Worm (Caenorhabditis elegans) whole organism, L1 larva: Measurements from ENCODE around the gene bre-5.

Source experiments
- C16A3.4 ChIP-seq: fragments of 150-350 bp; optimal IDR thresholded peaks from 2 replicates; lab custom pipeline; 2014; ENCODE audit warnings: missing biosample characterization, missing genetic modification characterization
- C34B4.2 ChIP-seq: sonication (generic microtip); optimal IDR thresholded peaks from 2 replicates; lab custom pipeline; 2017; ENCODE audit warnings: mild to moderate bottlenecking, missing genetic modification characterization, missing compliant biosample characterization
- F16B12.6 ChIP-seq: fragments of 150-350 bp; optimal IDR thresholded peaks from 2 replicates; lab custom pipeline; 2014; ENCODE audit warnings: missing biosample characterization, missing genetic modification characterization
- Y116A8C.19 ChIP-seq: sonication (generic microtip); optimal IDR thresholded peaks from 2 replicates; lab custom pipeline; 2016; ENCODE audit warnings: missing compliant biosample characterization, missing genetic modification characterization, borderline replicate concordance
- aha-1 ChIP-seq: fragments of 150-350 bp; optimal IDR thresholded peaks from 2 replicates; lab custom pipeline; 2014; ENCODE audit warnings: missing biosample characterization, missing genetic modification characterization
- alr-1 ChIP-seq: fragments of 200-800 bp; sonication (Bioruptor generic); optimal IDR thresholded peaks from 2 replicates; lab custom pipeline; 2018; ENCODE audit warnings: borderline replicate concordance, mild to moderate bottlenecking, missing genetic modification characterization, missing compliant biosample characterization
- ama-1 ChIP-seq: fragments of 150-350 bp; optimal IDR thresholded peaks from 2 replicates; lab custom pipeline; 2014
- blmp-1 ChIP-seq: fragments of 150-350 bp; optimal IDR thresholded peaks from 2 replicates; lab custom pipeline; 2014; ENCODE audit warnings: missing biosample characterization, missing genetic modification characterization
- ces-1 ChIP-seq: fragments of 150-350 bp; optimal IDR thresholded peaks from 2 replicates; lab custom pipeline; 2014; ENCODE audit warnings: missing biosample characterization, missing genetic modification reagents, missing genetic modification characterization
- dpl-1 ChIP-seq, 3 experiments: fragments of 150-350 bp in 2 of 3; sonication (generic microtip) in 1 of 3; optimal IDR thresholded peaks; 2 replicates each; lab custom pipeline; 2014 to 2017; ENCODE audit warnings: missing biosample characterization in 3 of 3, missing genetic modification characterization in 3 of 3, missing genetic modification reagents in 3 of 3
- efl-1 ChIP-seq, 4 experiments: fragments of 150-350 bp; optimal IDR thresholded peaks in 3 of 4; peaks in 1 of 4; 1 replicate in 1 of 4; 2 replicates in 3 of 4; lab custom pipeline; 2014; ENCODE audit warnings: missing biosample characterization in 2 of 4, missing genetic modification characterization in 2 of 4, missing genetic modification reagents in 2 of 4
- efl-3 ChIP-seq: fragments of 200-800 bp; sonication (Bioruptor generic); optimal IDR thresholded peaks from 2 replicates; lab custom pipeline; 2018; ENCODE audit warnings: mild to moderate bottlenecking, missing genetic modification characterization, missing compliant biosample characterization
- elt-2 ChIP-seq: sonication (generic microtip); optimal IDR thresholded peaks from 2 replicates; lab custom pipeline; 2016; ENCODE audit warnings: missing genetic modification characterization, mild to moderate bottlenecking, inconsistent platforms, missing compliant biosample characterization, missing genetic modification reagents
- elt-3 ChIP-seq, 6 experiments: fragments of 150-350 bp in 1 of 6; sonication (generic microtip); optimal IDR thresholded peaks; 2 replicates each; lab custom pipeline; 2017 to 2018; ENCODE audit warnings: missing biosample characterization in 6 of 6, missing genetic modification characterization in 6 of 6, inconsistent platforms in 1 of 6
- fkh-4 ChIP-seq: sonication (generic microtip); optimal IDR thresholded peaks from 2 replicates; lab custom pipeline; 2016; ENCODE audit warnings: missing compliant biosample characterization, missing genetic modification characterization, borderline replicate concordance
- fkh-8 ChIP-seq: sonication (generic microtip); optimal IDR thresholded peaks from 2 replicates; lab custom pipeline; 2016; ENCODE audit warnings: mild to moderate bottlenecking, missing genetic modification characterization, missing compliant biosample characterization
- hlh-17 ChIP-seq: fragments of 200-800 bp; sonication (Bioruptor generic); optimal IDR thresholded peaks from 2 replicates; lab custom pipeline; 2018; ENCODE audit warnings: missing genetic modification characterization, mild to moderate bottlenecking, missing compliant biosample characterization, moderate library complexity, borderline replicate concordance
- hlh-4 ChIP-seq: sonication (generic microtip); optimal IDR thresholded peaks from 2 replicates; lab custom pipeline; 2016; ENCODE audit warnings: mild to moderate bottlenecking, missing genetic modification characterization, missing compliant biosample characterization
- hpl-2 ChIP-seq: fragments of 150-350 bp; optimal IDR thresholded peaks from 2 replicates; lab custom pipeline; 2014; ENCODE audit warnings: missing biosample characterization, missing genetic modification reagents, missing genetic modification characterization
- jun-1 ChIP-seq: fragments of 150-350 bp; optimal IDR thresholded peaks from 2 replicates; lab custom pipeline; 2014; ENCODE audit warnings: missing biosample characterization, missing genetic modification reagents, missing genetic modification characterization
- lin-13 ChIP-seq: fragments of 150-350 bp; optimal IDR thresholded peaks from 2 replicates; lab custom pipeline; 2014; ENCODE audit warnings: missing biosample characterization, missing genetic modification reagents, missing genetic modification characterization
- lin-15B ChIP-seq: fragments of 150-350 bp; sonication (generic microtip); optimal IDR thresholded peaks from 3 replicates; lab custom pipeline; 2014; ENCODE audit warnings: missing biosample characterization, missing genetic modification characterization
- lsy-2 ChIP-seq, 2 experiments: fragments of 150-350 bp; optimal IDR thresholded peaks; 2 replicates each; lab custom pipeline; 2014; ENCODE audit warnings: missing biosample characterization in 2 of 2, missing genetic modification characterization in 2 of 2
- mdl-1 ChIP-seq, 2 experiments: fragments of 150-350 bp; optimal IDR thresholded peaks; 2 replicates each; lab custom pipeline; 2014 to 2017; ENCODE audit warnings: missing biosample characterization in 2 of 2, missing genetic modification characterization in 2 of 2, inconsistent platforms in 1 of 2
- mef-2 ChIP-seq: fragments of 150-350 bp; optimal IDR thresholded peaks from 2 replicates; lab custom pipeline; 2014; ENCODE audit warnings: missing biosample characterization, missing genetic modification characterization
- nhr-11 ChIP-seq: fragments of 150-350 bp; optimal IDR thresholded peaks from 2 replicates; lab custom pipeline; 2014; ENCODE audit warnings: missing biosample characterization, missing genetic modification characterization
- nhr-12 ChIP-seq: sonication (generic microtip); optimal IDR thresholded peaks from 2 replicates; lab custom pipeline; 2017; ENCODE audit warnings: missing biosample characterization, missing genetic modification characterization
- nhr-19 ChIP-seq: fragments of 200-800 bp; sonication (Bioruptor generic); conservative IDR thresholded peaks from 2 replicates; pipeline ENCODE4 v1.3.6; 2022; ENCODE audit warnings: missing genetic modification characterization, missing compliant biosample characterization
- nhr-20 ChIP-seq: sonication (generic microtip); optimal IDR thresholded peaks from 2 replicates; lab custom pipeline; 2016; ENCODE audit warnings: mild to moderate bottlenecking, missing genetic modification characterization, missing compliant biosample characterization
- nhr-237 ChIP-seq: fragments of 150-350 bp; optimal IDR thresholded peaks from 2 replicates; lab custom pipeline; 2014; ENCODE audit warnings: missing biosample characterization, missing genetic modification characterization
- nhr-28 ChIP-seq: fragments of 150-350 bp; optimal IDR thresholded peaks from 2 replicates; lab custom pipeline; 2014; ENCODE audit warnings: missing biosample characterization, missing genetic modification characterization
- nhr-71 ChIP-seq: sonication (generic microtip); optimal IDR thresholded peaks from 2 replicates; lab custom pipeline; 2016; ENCODE audit warnings: mild to moderate bottlenecking, missing genetic modification characterization, moderate library complexity, missing compliant biosample characterization
- nhr-76 ChIP-seq: sonication (generic microtip); optimal IDR thresholded peaks from 2 replicates; lab custom pipeline; 2017; ENCODE audit warnings: missing biosample characterization, missing genetic modification characterization
- nhr-84 ChIP-seq: sonication (generic microtip); optimal IDR thresholded peaks from 2 replicates; lab custom pipeline; 2017; ENCODE audit warnings: missing biosample characterization, missing genetic modification characterization
- nhr-90 ChIP-seq: sonication (generic microtip); optimal IDR thresholded peaks from 2 replicates; lab custom pipeline; 2016; ENCODE audit warnings: mild to moderate bottlenecking, missing genetic modification characterization, missing compliant biosample characterization; ENCODE audit not compliant: poor library complexity
- pag-3 ChIP-seq: sonication (generic microtip); optimal IDR thresholded peaks from 2 replicates; lab custom pipeline; 2017; ENCODE audit warnings: missing genetic modification characterization, mild to moderate bottlenecking, missing compliant biosample characterization, antibody characterized with exemption, borderline replicate concordance; ENCODE audit not compliant: insufficient read depth
- pqm-1 ChIP-seq: sonication (generic microtip); optimal IDR thresholded peaks from 3 replicates; lab custom pipeline; 2017; ENCODE audit warnings: missing biosample characterization, missing genetic modification characterization
- rnt-1 ChIP-seq: sonication (generic microtip); optimal IDR thresholded peaks from 2 replicates; lab custom pipeline; 2016; ENCODE audit warnings: mild to moderate bottlenecking, missing genetic modification characterization, moderate library complexity, missing compliant biosample characterization
- skn-1 ChIP-seq: fragments of 150-350 bp; optimal IDR thresholded peaks from 2 replicates; lab custom pipeline; 2014; ENCODE audit warnings: missing biosample characterization, missing genetic modification characterization
- snpc-4 ChIP-seq: fragments of 150-350 bp; optimal IDR thresholded peaks from 2 replicates; lab custom pipeline; 2014; ENCODE audit warnings: missing biosample characterization, missing genetic modification characterization
- snu-23 ChIP-seq: sonication (generic microtip); optimal IDR thresholded peaks from 2 replicates; lab custom pipeline; 2016; ENCODE audit warnings: missing genetic modification characterization, missing compliant biosample characterization
- sptf-1 ChIP-seq: fragments of 150-350 bp; optimal IDR thresholded peaks from 2 replicates; lab custom pipeline; 2014; ENCODE audit warnings: missing biosample characterization, missing genetic modification characterization
- sup-37 ChIP-seq: fragments of 200-800 bp; sonication (Bioruptor generic); optimal IDR thresholded peaks from 2 replicates; lab custom pipeline; 2018; ENCODE audit warnings: mild to moderate bottlenecking, missing genetic modification characterization, missing compliant biosample characterization
- swsn-7 ChIP-seq: sonication (generic microtip); optimal IDR thresholded peaks from 2 replicates; lab custom pipeline; 2016; ENCODE audit warnings: missing genetic modification characterization, missing compliant biosample characterization
- tbx-2 ChIP-seq: sonication (generic microtip); optimal IDR thresholded peaks from 2 replicates; lab custom pipeline; 2016; ENCODE audit warnings: missing genetic modification characterization, missing compliant biosample characterization
- tlp-1 ChIP-seq: fragments of 150-350 bp; optimal IDR thresholded peaks from 2 replicates; lab custom pipeline; 2014; ENCODE audit warnings: missing biosample characterization, missing genetic modification characterization
- unc-130 ChIP-seq: fragments of 150-350 bp; optimal IDR thresholded peaks from 2 replicates; lab custom pipeline; 2017; ENCODE audit warnings: missing biosample characterization, missing genetic modification characterization, inconsistent platforms
- unc-30 ChIP-seq: sonication (generic microtip); optimal IDR thresholded peaks from 2 replicates; lab custom pipeline; 2017; ENCODE audit warnings: missing biosample characterization, missing genetic modification characterization
- unc-98 ChIP-seq: fragments of 200-800 bp; sonication (Bioruptor generic); IDR thresholded peaks from 2 replicates; pipeline ENCODE4 v1.3.6; 2022; ENCODE audit warnings: missing genetic modification characterization, missing compliant biosample characterization
- zip-4 ChIP-seq: fragments of 200-800 bp; sonication (Bioruptor generic); optimal IDR thresholded peaks from 2 replicates; lab custom pipeline; 2018; ENCODE audit warnings: mild to moderate bottlenecking, missing genetic modification characterization, moderate library complexity, missing compliant biosample characterization
- ztf-11 ChIP-seq, 2 experiments: sonication (generic microtip); optimal IDR thresholded peaks; 2 replicates each; lab custom pipeline; 2016 to 2017; ENCODE audit warnings: missing genetic modification characterization in 2 of 2, missing biosample characterization in 1 of 2, missing compliant biosample characterization in 1 of 2

bre-5 gene

ce11 chrIV:12044844-12045738, 5.9 kb downstream of the bre-5 start:
- TF ChIP-seq unc-130 (tag; lab: Kevin White, UChicago) (peak; percentile 19), nhr-84 (no peak), nhr-71 (tag; lab: Kevin White, UChicago) (peak; percentile 48), sptf-1 (tag; lab: Kevin White, UChicago) (no peak), snpc-4 (tag; lab: Kevin White, UChicago) (no peak), snu-23 (GFP tag; lab: Kevin White, UChicago) (peak; percentile 59), hpl-2 (GFP tag; lab: Kevin White, UChicago) (no peak), ama-1 (lab: Kevin White, UChicago) (no peak), pag-3 (no peak), dpl-1 (GFP tag; optimal IDR thresholded peaks at IDR 0.05; lab: Kevin White, UChicago) (peak in 1 of 3 experiments; percentile 18), mdl-1 (tag; optimal IDR thresholded peaks at IDR 0.05; lab: Kevin White, UChicago) (no peak), aha-1 (tag; lab: Kevin White, UChicago) (no peak), alr-1 (no peak), rnt-1 (tag; lab: Kevin White, UChicago) (peak; percentile 31), C16A3.4 (no peak), fkh-4 (tag; lab: Kevin White, UChicago) (no peak), sup-37 (no peak), lin-15B (tag; lab: Kevin White, UChicago) (no peak), lsy-2 (tag; optimal IDR thresholded peaks at IDR 0.05; lab: Kevin White, UChicago) (peak in 1 of 2 experiments; percentile 23), nhr-28 (no peak), unc-30 (tag; lab: Kevin White, UChicago) (no peak), hlh-4 (tag; lab: Kevin White, UChicago) (no peak), tbx-2 (tag; lab: Kevin White, UChicago) (peak; percentile 21), efl-3 (no peak), nhr-237 (tag; lab: Kevin White, UChicago) (no peak), efl-1 (optimal IDR thresholded peaks at IDR 0.05; lab: Kevin White, UChicago) (peak in 1 of 2 experiments; percentile 10), efl-1 (GFP tag; optimal IDR thresholded peaks at IDR 0.05 in 1 of 2; lab: Kevin White, UChicago) (peak in 1 of 2 experiments; percentile 92), swsn-7 (tag; lab: Kevin White, UChicago) (no peak), lin-13 (GFP tag; lab: Kevin White, UChicago) (no peak), Y116A8C.19 (tag; lab: Kevin White, UChicago) (no peak), zip-4 (GFP tag; lab: Kevin White, UChicago) (no peak), ztf-11 (tag; optimal IDR thresholded peaks at IDR 0.05; lab: Kevin White, UChicago) (no peak), mef-2 (no peak), nhr-20 (tag; lab: Kevin White, UChicago) (peak; percentile 71), hlh-17 (GFP tag; lab: Kevin White, UChicago) (no peak), nhr-76 (no peak), nhr-19 (GFP tag; lab: Robert Waterston, UW) (peak; percentile 22), jun-1 (tag; lab: Kevin White, UChicago) (no peak), nhr-11 (tag; lab: Kevin White, UChicago) (no peak), tlp-1 (no peak), elt-2 (tag; lab: Kevin White, UChicago) (no peak), nhr-12 (tag; lab: Kevin White, UChicago) (no peak), F16B12.6 (tag; lab: Kevin White, UChicago) (no peak), skn-1 (tag; lab: Kevin White, UChicago) (no peak), fkh-8 (tag; lab: Kevin White, UChicago) (no peak), C34B4.2 (no peak), unc-98 (GFP tag; lab: Robert Waterston, UW) (no peak), elt-3 (tag; optimal IDR thresholded peaks at IDR 0.05; lab: Kevin White, UChicago) (peak in 2 of 6 experiments; percentile 53 to 67), ces-1 (GFP tag; lab: Kevin White, UChicago) (no peak), pqm-1 (tag; lab: Kevin White, UChicago) (no peak), blmp-1 (peak; percentile 69), nhr-90 (tag; lab: Kevin White, UChicago) (peak; percentile 53)
